Worm (Caenorhabditis elegans) whole organism, young adult: ENCODE results near the gene rfc-1.

ENCODE experiments used
- C06A6.2 ChIP-seq: fragments of 200-800 bp; sonication (Bioruptor generic); conservative IDR thresholded peaks from 2 replicates; pipeline ENCODE4 v1.3.6; 2022; ENCODE audit warnings: missing genetic modification characterization, missing compliant biosample characterization
- F49E8.2 ChIP-seq: sonication (generic microtip); optimal IDR thresholded peaks from 3 replicates; lab custom pipeline; 2017; ENCODE audit warnings: missing genetic modification characterization, mild to moderate bottlenecking, missing compliant biosample characterization, antibody characterized with exemption, moderate library complexity; ENCODE audit not compliant: insufficient read depth
- ama-1 ChIP-seq, 3 experiments: fragments of 150-350 bp in 1 of 3; sonication (generic microtip) in 2 of 3; optimal IDR thresholded peaks; 2 replicates each; lab custom pipeline; 2014 to 2018; ENCODE audit warnings: missing biosample characterization in 2 of 3, missing genetic modification characterization in 2 of 3, missing genetic modification reagents in 2 of 3
- ceh-79 ChIP-seq: sonication (generic microtip); optimal IDR thresholded peaks from 2 replicates; lab custom pipeline; 2017; ENCODE audit warnings: mild to moderate bottlenecking, missing genetic modification characterization, missing compliant biosample characterization
- let-607 ChIP-seq, 2 experiments: fragments of 200-800 bp in 1 of 2; sonication (Bioruptor generic) in 1 of 2; sonication (generic microtip) in 1 of 2; optimal IDR thresholded peaks; 2 replicates each; lab custom pipeline; 2016 to 2018; ENCODE audit warnings: mild to moderate bottlenecking in 2 of 2, missing compliant biosample characterization in 2 of 2, missing genetic modification characterization in 2 of 2, moderate library complexity in 2 of 2, missing genotype in 1 of 2
- repo-1 ChIP-seq: sonication (generic microtip); optimal IDR thresholded peaks from 2 replicates; lab custom pipeline; 2017; ENCODE audit warnings: mild to moderate bottlenecking, missing genetic modification characterization, missing compliant biosample characterization
- snpc-4 ChIP-seq, 5 experiments: fragments of 150-350 bp in 1 of 5; sonication (generic microtip) in 4 of 5; optimal IDR thresholded peaks; 2 replicates each; lab custom pipeline; 2014 to 2018; ENCODE audit warnings: missing genetic modification characterization in 5 of 5, missing biosample characterization in 3 of 5, antibody characterized with exemption in 2 of 5, mild to moderate bottlenecking in 2 of 5, missing compliant biosample characterization in 2 of 5, missing genotype in 2 of 5, moderate library complexity in 2 of 5, missing genetic modification reagents in 1 of 5

- TF ChIP-seq ama-1 (optimal IDR thresholded peaks at IDR 0.05; lab: Kevin White, UChicago) (no peak), ama-1 (GFP tag; optimal IDR thresholded peaks at IDR 0.05; lab: Kevin White, UChicago) (no peak), snpc-4 (GFP tag; optimal IDR thresholded peaks at IDR 0.05; lab: Kevin White, UChicago) (no peak), snpc-4 (tag; optimal IDR thresholded peaks at IDR 0.05; lab: Kevin White, UChicago) (no peak), F49E8.2 (tag; lab: Kevin White, UChicago) (no peak), let-607 (tag; optimal IDR thresholded peaks at IDR 0.05; lab: Kevin White, UChicago) (no peak), ceh-79 (tag; lab: Kevin White, UChicago) (no peak), C06A6.2 (GFP tag; lab: Robert Waterston, UW) (no peak), repo-1 (tag; lab: Kevin White, UChicago) (no peak)
Observed at ce11 chrV:14658131-14658530, 12.4 kb upstream of the rfc-1 start, which contains the start of gene slc-25A29.
